Worm (Caenorhabditis elegans) whole organism, L1 larva: Measurements from ENCODE around the gene pcs-1.

ENCODE experiments used
- C34B4.2 ChIP-seq: sonication (generic microtip); optimal IDR thresholded peaks from 2 replicates; lab custom pipeline; 2017; ENCODE audit warnings: mild to moderate bottlenecking, missing genetic modification characterization, missing compliant biosample characterization
- aha-1 ChIP-seq: fragments of 150-350 bp; optimal IDR thresholded peaks from 2 replicates; lab custom pipeline; 2014; ENCODE audit warnings: missing biosample characterization, missing genetic modification characterization
- blmp-1 ChIP-seq: fragments of 150-350 bp; optimal IDR thresholded peaks from 2 replicates; lab custom pipeline; 2014; ENCODE audit warnings: missing biosample characterization, missing genetic modification characterization
- ceh-63 ChIP-seq: fragments of 200-800 bp; sonication (Bioruptor generic); optimal IDR thresholded peaks from 2 replicates; lab custom pipeline; 2018; ENCODE audit warnings: mild to moderate bottlenecking, missing genetic modification characterization, missing compliant biosample characterization
- ceh-88 ChIP-seq: fragments of 200-800 bp; sonication (Bioruptor generic); IDR thresholded peaks from 2 replicates; pipeline ENCODE4 v1.3.6; 2022; ENCODE audit warnings: missing genetic modification characterization, missing compliant biosample characterization
- ceh-90 ChIP-seq: sonication (generic microtip); optimal IDR thresholded peaks from 2 replicates; lab custom pipeline; 2016; ENCODE audit warnings: missing genetic modification characterization, missing compliant biosample characterization
- ces-1 ChIP-seq: fragments of 150-350 bp; optimal IDR thresholded peaks from 2 replicates; lab custom pipeline; 2014; ENCODE audit warnings: missing biosample characterization, missing genetic modification reagents, missing genetic modification characterization
- dsc-1 ChIP-seq: sonication (generic microtip); optimal IDR thresholded peaks from 2 replicates; lab custom pipeline; 2016; ENCODE audit warnings: mild to moderate bottlenecking, missing genetic modification characterization, missing compliant biosample characterization
- egl-27 ChIP-seq, 2 experiments: fragments of 150-350 bp in 1 of 2; sonication (generic microtip); optimal IDR thresholded peaks; 3 replicates each; lab custom pipeline; 2017 to 2018; ENCODE audit warnings: missing biosample characterization in 2 of 2, missing genetic modification characterization in 2 of 2, missing genetic modification reagents in 2 of 2
- fkh-10 ChIP-seq: sonication (generic microtip); optimal IDR thresholded peaks from 2 replicates; lab custom pipeline; 2017; ENCODE audit warnings: missing biosample characterization, missing genetic modification reagents, missing genetic modification characterization
- fkh-8 ChIP-seq: sonication (generic microtip); optimal IDR thresholded peaks from 2 replicates; lab custom pipeline; 2016; ENCODE audit warnings: mild to moderate bottlenecking, missing genetic modification characterization, missing compliant biosample characterization
- hlh-17 ChIP-seq: fragments of 200-800 bp; sonication (Bioruptor generic); optimal IDR thresholded peaks from 2 replicates; lab custom pipeline; 2018; ENCODE audit warnings: missing genetic modification characterization, mild to moderate bottlenecking, missing compliant biosample characterization, moderate library complexity, borderline replicate concordance
- hpl-2 ChIP-seq: fragments of 150-350 bp; optimal IDR thresholded peaks from 2 replicates; lab custom pipeline; 2014; ENCODE audit warnings: missing biosample characterization, missing genetic modification reagents, missing genetic modification characterization
- isw-1 ChIP-seq: fragments of 200-800 bp; sonication (Bioruptor generic); IDR thresholded peaks from 2 replicates; pipeline ENCODE4 v1.3.6; 2022; ENCODE audit warnings: missing genetic modification characterization, missing compliant biosample characterization
- jun-1 ChIP-seq: fragments of 150-350 bp; optimal IDR thresholded peaks from 2 replicates; lab custom pipeline; 2014; ENCODE audit warnings: missing biosample characterization, missing genetic modification reagents, missing genetic modification characterization
- lin-13 ChIP-seq: fragments of 150-350 bp; optimal IDR thresholded peaks from 2 replicates; lab custom pipeline; 2014; ENCODE audit warnings: missing biosample characterization, missing genetic modification reagents, missing genetic modification characterization
- lin-35 ChIP-seq, 2 experiments: fragments of 150-350 bp; optimal IDR thresholded peaks; 2 replicates each; lab custom pipeline; 2014; ENCODE audit warnings: missing biosample characterization in 2 of 2, missing genetic modification characterization in 2 of 2, missing genetic modification reagents in 2 of 2
- lsy-2 ChIP-seq, 2 experiments: fragments of 150-350 bp; optimal IDR thresholded peaks; 2 replicates each; lab custom pipeline; 2014; ENCODE audit warnings: missing biosample characterization in 2 of 2, missing genetic modification characterization in 2 of 2
- mab-9 ChIP-seq: fragments of 200-800 bp; sonication (Bioruptor generic); IDR thresholded peaks from 2 replicates; pipeline ENCODE4 v1.3.6; 2022; ENCODE audit warnings: missing genetic modification reagents, missing genetic modification characterization, missing compliant biosample characterization
- mdl-1 ChIP-seq, 2 experiments: fragments of 150-350 bp; optimal IDR thresholded peaks; 2 replicates each; lab custom pipeline; 2014 to 2017; ENCODE audit warnings: missing biosample characterization in 2 of 2, missing genetic modification characterization in 2 of 2, inconsistent platforms in 1 of 2
- mef-2 ChIP-seq: fragments of 150-350 bp; optimal IDR thresholded peaks from 2 replicates; lab custom pipeline; 2014; ENCODE audit warnings: missing biosample characterization, missing genetic modification characterization
- nhr-11 ChIP-seq: fragments of 150-350 bp; optimal IDR thresholded peaks from 2 replicates; lab custom pipeline; 2014; ENCODE audit warnings: missing biosample characterization, missing genetic modification characterization
- nhr-12 ChIP-seq: sonication (generic microtip); optimal IDR thresholded peaks from 2 replicates; lab custom pipeline; 2017; ENCODE audit warnings: missing biosample characterization, missing genetic modification characterization
- nhr-20 ChIP-seq: sonication (generic microtip); optimal IDR thresholded peaks from 2 replicates; lab custom pipeline; 2016; ENCODE audit warnings: mild to moderate bottlenecking, missing genetic modification characterization, missing compliant biosample characterization
- nhr-28 ChIP-seq: fragments of 150-350 bp; optimal IDR thresholded peaks from 2 replicates; lab custom pipeline; 2014; ENCODE audit warnings: missing biosample characterization, missing genetic modification characterization
- nhr-71 ChIP-seq: sonication (generic microtip); optimal IDR thresholded peaks from 2 replicates; lab custom pipeline; 2016; ENCODE audit warnings: mild to moderate bottlenecking, missing genetic modification characterization, moderate library complexity, missing compliant biosample characterization
- nhr-76 ChIP-seq: sonication (generic microtip); optimal IDR thresholded peaks from 2 replicates; lab custom pipeline; 2017; ENCODE audit warnings: missing biosample characterization, missing genetic modification characterization
- nhr-77 ChIP-seq: fragments of 150-350 bp; optimal IDR thresholded peaks from 2 replicates; lab custom pipeline; 2014; ENCODE audit warnings: missing biosample characterization, missing genetic modification characterization
- nhr-85 ChIP-seq: sonication (generic microtip); peaks from one replicate; lab custom pipeline; 2016; ENCODE audit warnings: missing genetic modification characterization, inconsistent platforms, missing compliant biosample characterization
- pax-3 ChIP-seq: fragments of 200-800 bp; sonication (Bioruptor generic); optimal IDR thresholded peaks from 2 replicates; lab custom pipeline; 2018; ENCODE audit warnings: mild to moderate bottlenecking, missing genetic modification characterization, moderate library complexity, missing compliant biosample characterization
- pqm-1 ChIP-seq: sonication (generic microtip); optimal IDR thresholded peaks from 3 replicates; lab custom pipeline; 2017; ENCODE audit warnings: missing biosample characterization, missing genetic modification characterization
- rnt-1 ChIP-seq: sonication (generic microtip); optimal IDR thresholded peaks from 2 replicates; lab custom pipeline; 2016; ENCODE audit warnings: mild to moderate bottlenecking, missing genetic modification characterization, moderate library complexity, missing compliant biosample characterization
- snpc-4 ChIP-seq: fragments of 150-350 bp; optimal IDR thresholded peaks from 2 replicates; lab custom pipeline; 2014; ENCODE audit warnings: missing biosample characterization, missing genetic modification characterization
- snu-23 ChIP-seq: sonication (generic microtip); optimal IDR thresholded peaks from 2 replicates; lab custom pipeline; 2016; ENCODE audit warnings: missing genetic modification characterization, missing compliant biosample characterization
- sup-37 ChIP-seq: fragments of 200-800 bp; sonication (Bioruptor generic); optimal IDR thresholded peaks from 2 replicates; lab custom pipeline; 2018; ENCODE audit warnings: mild to moderate bottlenecking, missing genetic modification characterization, missing compliant biosample characterization
- swsn-7 ChIP-seq: sonication (generic microtip); optimal IDR thresholded peaks from 2 replicates; lab custom pipeline; 2016; ENCODE audit warnings: missing genetic modification characterization, missing compliant biosample characterization
- tbx-2 ChIP-seq: sonication (generic microtip); optimal IDR thresholded peaks from 2 replicates; lab custom pipeline; 2016; ENCODE audit warnings: missing genetic modification characterization, missing compliant biosample characterization
- unc-62 ChIP-seq: fragments of 150-350 bp; optimal IDR thresholded peaks from 2 replicates; lab custom pipeline; 2014; ENCODE audit warnings: missing biosample characterization, missing genetic modification reagents, missing genetic modification characterization
- unc-86 ChIP-seq: sonication (generic microtip); optimal IDR thresholded peaks from 2 replicates; lab custom pipeline; 2016; ENCODE audit warnings: missing genetic modification characterization, missing compliant biosample characterization
- unc-98 ChIP-seq: fragments of 200-800 bp; sonication (Bioruptor generic); IDR thresholded peaks from 2 replicates; pipeline ENCODE4 v1.3.6; 2022; ENCODE audit warnings: missing genetic modification characterization, missing compliant biosample characterization
- vab-15 ChIP-seq: sonication (generic microtip); optimal IDR thresholded peaks from 2 replicates; lab custom pipeline; 2017; ENCODE audit warnings: missing genotype, mild to moderate bottlenecking, missing genetic modification characterization, missing compliant biosample characterization
- xbp-1 ChIP-seq: sonication (generic microtip); optimal IDR thresholded peaks from 2 replicates; lab custom pipeline; 2016; ENCODE audit warnings: missing genetic modification characterization, missing compliant biosample characterization
- zag-1 ChIP-seq: fragments of 150-350 bp; optimal IDR thresholded peaks from 2 replicates; lab custom pipeline; 2014; ENCODE audit warnings: missing biosample characterization, missing genetic modification characterization
- zip-4 ChIP-seq: fragments of 200-800 bp; sonication (Bioruptor generic); optimal IDR thresholded peaks from 2 replicates; lab custom pipeline; 2018; ENCODE audit warnings: mild to moderate bottlenecking, missing genetic modification characterization, moderate library complexity, missing compliant biosample characterization
- ztf-11 ChIP-seq, 2 experiments: sonication (generic microtip); optimal IDR thresholded peaks; 2 replicates each; lab custom pipeline; 2016 to 2017; ENCODE audit warnings: missing genetic modification characterization in 2 of 2, missing biosample characterization in 1 of 2, missing compliant biosample characterization in 1 of 2

pcs-1 gene

DNA sequence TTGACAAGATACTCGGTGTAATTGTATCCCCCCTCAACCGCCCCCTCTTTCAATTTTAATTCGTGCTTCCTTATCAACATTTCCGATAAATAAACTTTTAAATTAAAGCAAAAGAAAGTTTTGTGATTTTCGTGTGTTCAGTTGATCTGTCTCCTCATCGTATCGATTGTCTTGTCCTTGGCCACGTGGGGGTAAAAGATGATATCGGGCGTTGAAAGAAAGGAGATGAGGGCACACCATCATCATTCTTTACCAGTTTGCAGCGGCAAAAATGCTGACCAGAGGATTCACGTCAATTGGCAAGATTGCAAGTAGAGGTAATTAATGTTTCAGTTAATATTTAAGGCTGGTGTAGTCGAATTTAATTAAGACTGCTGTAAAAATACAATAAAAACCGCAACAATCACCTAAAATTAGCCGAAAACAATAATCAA lies 30.3 kb downstream of the pcs-1 start, which contains the start of gene F54D5.7 (continued):
- TF ChIP-seq dsc-1 (tag; lab: Kevin White, UChicago) (peak; percentile 37), fkh-10 (GFP tag; lab: Kevin White, UChicago) (no peak), C34B4.2 (tag; lab: Kevin White, UChicago) (no peak), nhr-76 (tag; lab: Kevin White, UChicago) (no peak), lsy-2 (tag; optimal IDR thresholded peaks at IDR 0.05; lab: Kevin White, UChicago) (peak; percentile 17 to 69), nhr-20 (peak; percentile 61), ces-1 (GFP tag; lab: Kevin White, UChicago) (no peak), ceh-88 (GFP tag; lab: Robert Waterston, UW) (no peak), unc-62 (GFP tag; lab: Kevin White, UChicago) (no peak), snpc-4 (tag; lab: Kevin White, UChicago) (peak; percentile 19), ceh-63 (GFP tag; lab: Kevin White, UChicago) (no peak), fkh-8 (no peak), nhr-77 (no peak), nhr-28 (tag; lab: Kevin White, UChicago) (no peak), ztf-11 (tag; optimal IDR thresholded peaks at IDR 0.05; lab: Kevin White, UChicago) (peak in 1 of 2 experiments; percentile 37), zip-4 (GFP tag; lab: Kevin White, UChicago) (peak; percentile 13), mdl-1 (tag; optimal IDR thresholded peaks at IDR 0.05; lab: Kevin White, UChicago) (peak in 1 of 2 experiments; percentile 93), nhr-11 (no peak), blmp-1 (peak; percentile 82), unc-86 (tag; lab: Kevin White, UChicago) (no peak), snu-23 (peak; percentile 77), hlh-17 (GFP tag; lab: Kevin White, UChicago) (no peak), xbp-1 (tag; lab: Kevin White, UChicago) (peak; percentile 49), sup-37 (no peak), ceh-90 (no peak), tbx-2 (tag; lab: Kevin White, UChicago) (peak; percentile 11), egl-27 (tag; optimal IDR thresholded peaks at IDR 0.05; lab: Kevin White, UChicago) (no peak), nhr-85 (tag; lab: Kevin White, UChicago) (peak; percentile 91), vab-15 (tag; lab: Kevin White, UChicago) (no peak), jun-1 (tag; lab: Kevin White, UChicago) (no peak), zag-1 (tag; lab: Kevin White, UChicago) (no peak), swsn-7 (tag; lab: Kevin White, UChicago) (peak; percentile 67), rnt-1 (tag; lab: Kevin White, UChicago) (peak; percentile 34), lin-13 (GFP tag; lab: Kevin White, UChicago) (peak; percentile 22), nhr-71 (peak; percentile 82), isw-1 (GFP tag; lab: Robert Waterston, UW) (no peak), mef-2 (tag; lab: Kevin White, UChicago) (no peak), nhr-12 (tag; lab: Kevin White, UChicago) (no peak), aha-1 (tag; lab: Kevin White, UChicago) (no peak), pqm-1 (tag; lab: Kevin White, UChicago) (no peak), unc-98 (GFP tag; lab: Robert Waterston, UW) (no peak)

DNA sequence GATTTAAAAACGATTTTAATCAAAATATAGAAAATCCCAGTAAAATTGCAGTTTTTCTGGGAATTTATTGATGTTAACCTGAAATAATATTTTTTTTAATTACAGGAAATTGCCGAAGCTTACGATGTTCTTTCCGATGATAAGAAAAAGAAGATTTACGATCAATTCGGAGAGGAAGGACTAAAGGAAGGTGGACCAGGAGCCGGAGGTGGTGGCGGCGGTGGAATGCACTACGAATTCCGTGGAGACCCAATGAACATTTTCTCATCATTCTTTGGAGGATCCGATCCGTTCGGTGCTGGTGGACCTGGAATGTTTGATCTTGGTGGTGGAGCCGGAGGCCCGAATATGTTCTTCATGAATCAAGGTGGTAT lies 31.6 kb downstream of the pcs-1 start:
- TF ChIP-seq pax-3 (tag; lab: Kevin White, UChicago) (no peak), blmp-1 (no peak), hlh-17 (GFP tag; lab: Kevin White, UChicago) (no peak), hpl-2 (no peak), mab-9 (no peak), lin-35 (GFP tag; optimal IDR thresholded peaks at IDR 0.05; lab: Kevin White, UChicago) (no peak)
- TF ChIP-seq, all 84 proteins: peak for 0
